Fruit fly (Drosophila melanogaster) whole organism, wandering third instar larva: ENCODE measurements around the gene IFT57.

ENCODE experiments used
- GATAd ChIP-seq: sonication (Bioruptor generic); optimal IDR thresholded peaks from 2 replicates; lab custom pipeline; 2016; ENCODE audit warnings: missing biosample characterization, missing genetic modification characterization
- br ChIP-seq: fragments of 200-800 bp; sonication (Bioruptor generic); optimal IDR thresholded peaks from 2 replicates; lab custom pipeline; 2016; ENCODE audit warnings: missing biosample characterization, missing genetic modification characterization
- foxo ChIP-seq, 2 experiments: fragments of 200-800 bp; sonication (Bioruptor generic); optimal IDR thresholded peaks; 2 replicates in 1 of 2; 3 replicates in 1 of 2; lab custom pipeline; 2016 to 2017; ENCODE audit warnings: missing biosample characterization in 2 of 2, missing genetic modification characterization in 2 of 2
- sage ChIP-seq: fragments of 200-800 bp; sonication (Bioruptor generic); optimal IDR thresholded peaks from 2 replicates; lab custom pipeline; 2016; ENCODE audit warnings: missing biosample characterization, mild to moderate bottlenecking, missing genetic modification characterization
- tai ChIP-seq: sonication (Bioruptor generic); optimal IDR thresholded peaks from 2 replicates; lab custom pipeline; 2016; ENCODE audit warnings: missing biosample characterization, missing genetic modification characterization
- woc ChIP-seq: sonication (Bioruptor generic); optimal IDR thresholded peaks from 2 replicates; lab custom pipeline; 2016; ENCODE audit warnings: missing biosample characterization, mild to moderate bottlenecking, missing genetic modification characterization

DNA sequence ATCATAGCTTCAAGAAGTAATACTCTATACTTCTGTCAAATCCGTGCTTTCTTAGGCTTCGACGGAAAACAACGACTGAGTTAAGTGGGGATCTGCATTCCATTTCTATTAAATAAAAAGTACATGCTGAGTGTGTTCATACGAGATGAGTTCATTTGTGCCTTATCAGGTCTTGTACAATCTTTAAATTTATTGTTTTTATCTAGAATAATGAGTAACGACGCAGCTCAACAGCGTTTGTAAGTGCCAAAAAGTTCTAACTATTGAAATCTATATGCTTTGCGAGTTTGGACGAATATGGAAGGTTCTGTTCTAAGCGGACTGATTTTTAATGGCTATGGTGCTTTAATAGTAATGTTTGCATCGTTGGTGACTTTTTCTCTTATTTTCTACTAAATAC, 6.6 kb upstream of the IFT57 start, which contains the start of gene Sr-CIV:
- TF ChIP-seq sage = no peak
- TF ChIP-seq woc = no peak
- no peak for TF ChIP-seq foxo (GFP tag; optimal IDR thresholded peaks at IDR 0.05; lab: Kevin White, UChicago)
- no peak for TF ChIP-seq GATAd (GFP tag; lab: Kevin White, UChicago)
- no peak for TF ChIP-seq tai (GFP tag; lab: Kevin White, UChicago)
- no peak for TF ChIP-seq br (GFP tag; lab: Kevin White, UChicago)
